Worm (Caenorhabditis elegans) whole organism, L4 larva: Measurements from ENCODE around the gene syx-6.

Experiments
- F49E8.2 ChIP-seq: sonication (generic microtip); optimal IDR thresholded peaks from 2 replicates; lab custom pipeline; 2016; ENCODE audit warnings: missing compliant biosample characterization, mild to moderate bottlenecking, missing genetic modification characterization, borderline replicate concordance
- aha-1 ChIP-seq: fragments of 150-350 bp; peaks from one replicate; lab custom pipeline; 2014; ENCODE audit warnings: missing biosample characterization, missing genetic modification characterization
- aly-2 ChIP-seq: sonication (generic microtip); optimal IDR thresholded peaks from 2 replicates; lab custom pipeline; 2018; ENCODE audit warnings: missing biosample characterization, missing genetic modification characterization
- dmd-8 ChIP-seq: fragments of 200-800 bp; sonication (Bioruptor generic); IDR thresholded peaks from 2 replicates; pipeline ENCODE4 v1.3.6; 2022; ENCODE audit warnings: missing genetic modification characterization, missing compliant biosample characterization
- dmd-9 ChIP-seq: fragments of 200-800 bp; sonication (Bioruptor generic); IDR thresholded peaks from 2 replicates; pipeline ENCODE4 v1.3.6; 2022; ENCODE audit warnings: missing genetic modification reagents, missing genetic modification characterization, missing compliant biosample characterization
- fos-1 ChIP-seq: fragments of 150-350 bp; optimal IDR thresholded peaks from 2 replicates; lab custom pipeline; 2014; ENCODE audit warnings: missing biosample characterization, missing genetic modification characterization
- nhr-102 ChIP-seq: sonication (generic microtip); optimal IDR thresholded peaks from 2 replicates; lab custom pipeline; 2016; ENCODE audit warnings: mild to moderate bottlenecking, missing genetic modification characterization, moderate library complexity, missing compliant biosample characterization
- php-3 ChIP-seq: fragments of 200-800 bp; sonication (Bioruptor generic); IDR thresholded peaks from 2 replicates; pipeline ENCODE4 v1.3.6; 2022; ENCODE audit warnings: missing genetic modification reagents, missing genetic modification characterization, missing compliant biosample characterization
- spr-3 ChIP-seq: fragments of 200-800 bp; sonication (Bioruptor generic); optimal IDR thresholded peaks from 2 replicates; lab custom pipeline; 2018; ENCODE audit warnings: mild to moderate bottlenecking, missing genetic modification characterization, missing compliant biosample characterization
- unc-62 ChIP-seq, 3 experiments: fragments of 150-350 bp in 1 of 3; sonication (generic microtip); optimal IDR thresholded peaks in 2 of 3; peaks in 1 of 3; 1 replicate in 1 of 3; 2 replicates in 2 of 3; lab custom pipeline; 2014 to 2017; ENCODE audit warnings: missing biosample characterization in 3 of 3, missing genetic modification characterization in 3 of 3, missing genetic modification reagents in 3 of 3, missing genotype in 1 of 3
- zip-2 ChIP-seq: fragments of 150-350 bp; optimal IDR thresholded peaks from 2 replicates; lab custom pipeline; 2014; ENCODE audit warnings: missing biosample characterization, missing genetic modification characterization

The syx-6 gene

ce11 chrX:3204778-3205177 lies 40.5 kb downstream of the syx-6 start, which contains the start of gene F28B4.1:
Gene F28B4.1 (plus strand): TSS chrX:3205078.
- TF ChIP-seq aly-2 (tag; lab: Kevin White, UChicago) (no peak), fos-1 (no peak), php-3 (GFP tag; lab: Robert Waterston, UW) (no peak), unc-62 (GFP tag; optimal IDR thresholded peaks at IDR 0.05 in 1 of 2; lab: Kevin White, UChicago) (peak in 1 of 2 experiments; percentile 62), unc-62 (tag; optimal IDR thresholded peaks at IDR 0.05; lab: Kevin White, UChicago) (no peak), spr-3 (GFP tag; lab: Kevin White, UChicago) (no peak), F49E8.2 (no peak)
- TF ChIP-seq, all 104 proteins: peak for 1

ce11 chrX:3209523-3209922 lies 45.2 kb downstream of the syx-6 start, which contains the start of gene F28B4.4:
Gene F28B4.4 (minus strand): TSS chrX:3209623.
- TF ChIP-seq zip-2 (tag; lab: Kevin White, UChicago) (no peak), dmd-9 (no peak), dmd-8 (GFP tag; lab: Robert Waterston, UW) (no peak), aha-1 (peak; percentile 44), nhr-102 (no peak)
- TF ChIP-seq, all 104 proteins: peak for 1
